Worm (Caenorhabditis elegans) whole organism, L1 larva: ENCODE measurements around the gene aak-1.

Source experiments
- C16A3.4 ChIP-seq: fragments of 150-350 bp; optimal IDR thresholded peaks from 2 replicates; lab custom pipeline; 2014; ENCODE audit warnings: missing biosample characterization, missing genetic modification characterization
- C34B4.2 ChIP-seq: sonication (generic microtip); optimal IDR thresholded peaks from 2 replicates; lab custom pipeline; 2017; ENCODE audit warnings: mild to moderate bottlenecking, missing genetic modification characterization, missing compliant biosample characterization
- F16B12.6 ChIP-seq: fragments of 150-350 bp; optimal IDR thresholded peaks from 2 replicates; lab custom pipeline; 2014; ENCODE audit warnings: missing biosample characterization, missing genetic modification characterization
- Y116A8C.19 ChIP-seq: sonication (generic microtip); optimal IDR thresholded peaks from 2 replicates; lab custom pipeline; 2016; ENCODE audit warnings: missing compliant biosample characterization, missing genetic modification characterization, borderline replicate concordance
- aha-1 ChIP-seq: fragments of 150-350 bp; optimal IDR thresholded peaks from 2 replicates; lab custom pipeline; 2014; ENCODE audit warnings: missing biosample characterization, missing genetic modification characterization
- blmp-1 ChIP-seq: fragments of 150-350 bp; optimal IDR thresholded peaks from 2 replicates; lab custom pipeline; 2014; ENCODE audit warnings: missing biosample characterization, missing genetic modification characterization
- ceh-8 ChIP-seq: fragments of 200-800 bp; sonication (Bioruptor generic); optimal IDR thresholded peaks from 2 replicates; lab custom pipeline; 2018; ENCODE audit warnings: mild to moderate bottlenecking, missing genetic modification characterization, moderate library complexity, missing compliant biosample characterization
- ceh-82 ChIP-seq, 3 experiments: fragments of 150-350 bp in 1 of 3; sonication (generic microtip) in 2 of 3; optimal IDR thresholded peaks; 2 replicates each; lab custom pipeline; 2014 to 2017; ENCODE audit warnings: missing biosample characterization in 3 of 3, missing genetic modification characterization in 3 of 3
- ceh-88 ChIP-seq: fragments of 200-800 bp; sonication (Bioruptor generic); IDR thresholded peaks from 2 replicates; pipeline ENCODE4 v1.3.6; 2022; ENCODE audit warnings: missing genetic modification characterization, missing compliant biosample characterization
- ceh-90 ChIP-seq: sonication (generic microtip); optimal IDR thresholded peaks from 2 replicates; lab custom pipeline; 2016; ENCODE audit warnings: missing genetic modification characterization, missing compliant biosample characterization
- dpl-1 ChIP-seq, 3 experiments: fragments of 150-350 bp in 2 of 3; sonication (generic microtip) in 1 of 3; optimal IDR thresholded peaks; 2 replicates each; lab custom pipeline; 2014 to 2017; ENCODE audit warnings: missing biosample characterization in 3 of 3, missing genetic modification characterization in 3 of 3, missing genetic modification reagents in 3 of 3
- dsc-1 ChIP-seq: sonication (generic microtip); optimal IDR thresholded peaks from 2 replicates; lab custom pipeline; 2016; ENCODE audit warnings: mild to moderate bottlenecking, missing genetic modification characterization, missing compliant biosample characterization
- efl-3 ChIP-seq: fragments of 200-800 bp; sonication (Bioruptor generic); optimal IDR thresholded peaks from 2 replicates; lab custom pipeline; 2018; ENCODE audit warnings: mild to moderate bottlenecking, missing genetic modification characterization, missing compliant biosample characterization
- elt-2 ChIP-seq: sonication (generic microtip); optimal IDR thresholded peaks from 2 replicates; lab custom pipeline; 2016; ENCODE audit warnings: missing genetic modification characterization, mild to moderate bottlenecking, inconsistent platforms, missing compliant biosample characterization, missing genetic modification reagents
- elt-3 ChIP-seq, 6 experiments: fragments of 150-350 bp in 1 of 6; sonication (generic microtip); optimal IDR thresholded peaks; 2 replicates each; lab custom pipeline; 2017 to 2018; ENCODE audit warnings: missing biosample characterization in 6 of 6, missing genetic modification characterization in 6 of 6, inconsistent platforms in 1 of 6
- ets-5 ChIP-seq: fragments of 200-800 bp; sonication (Bioruptor generic); IDR thresholded peaks from 2 replicates; pipeline ENCODE4 v1.3.6; 2022; ENCODE audit warnings: missing genetic modification characterization, missing compliant biosample characterization
- fkh-10 ChIP-seq: sonication (generic microtip); optimal IDR thresholded peaks from 2 replicates; lab custom pipeline; 2017; ENCODE audit warnings: missing biosample characterization, missing genetic modification reagents, missing genetic modification characterization
- fkh-4 ChIP-seq: sonication (generic microtip); optimal IDR thresholded peaks from 2 replicates; lab custom pipeline; 2016; ENCODE audit warnings: missing compliant biosample characterization, missing genetic modification characterization, borderline replicate concordance
- fos-1 ChIP-seq: fragments of 150-350 bp; optimal IDR thresholded peaks from 2 replicates; lab custom pipeline; 2014; ENCODE audit warnings: missing biosample characterization, missing genetic modification characterization
- grh-1 ChIP-seq: fragments of 200-800 bp; sonication (Bioruptor generic); IDR thresholded peaks from 2 replicates; pipeline ENCODE4 v1.3.6; 2022; ENCODE audit warnings: missing genetic modification reagents, missing genetic modification characterization, missing compliant biosample characterization
- hlh-17 ChIP-seq: fragments of 200-800 bp; sonication (Bioruptor generic); optimal IDR thresholded peaks from 2 replicates; lab custom pipeline; 2018; ENCODE audit warnings: missing genetic modification characterization, mild to moderate bottlenecking, missing compliant biosample characterization, moderate library complexity, borderline replicate concordance
- irx-1 ChIP-seq: sonication (generic microtip); optimal IDR thresholded peaks from 2 replicates; lab custom pipeline; 2016; ENCODE audit warnings: missing genetic modification characterization, missing compliant biosample characterization
- isw-1 ChIP-seq: fragments of 200-800 bp; sonication (Bioruptor generic); IDR thresholded peaks from 2 replicates; pipeline ENCODE4 v1.3.6; 2022; ENCODE audit warnings: missing genetic modification characterization, missing compliant biosample characterization
- jun-1 ChIP-seq: fragments of 150-350 bp; optimal IDR thresholded peaks from 2 replicates; lab custom pipeline; 2014; ENCODE audit warnings: missing biosample characterization, missing genetic modification reagents, missing genetic modification characterization
- lin-13 ChIP-seq: fragments of 150-350 bp; optimal IDR thresholded peaks from 2 replicates; lab custom pipeline; 2014; ENCODE audit warnings: missing biosample characterization, missing genetic modification reagents, missing genetic modification characterization
- lin-35 ChIP-seq, 2 experiments: fragments of 150-350 bp; optimal IDR thresholded peaks; 2 replicates each; lab custom pipeline; 2014; ENCODE audit warnings: missing biosample characterization in 2 of 2, missing genetic modification characterization in 2 of 2, missing genetic modification reagents in 2 of 2
- lir-3 ChIP-seq: sonication (generic microtip); optimal IDR thresholded peaks from 2 replicates; lab custom pipeline; 2016; ENCODE audit warnings: mild to moderate bottlenecking, missing genetic modification characterization, moderate library complexity, missing compliant biosample characterization; ENCODE audit not compliant: poor library complexity
- mab-9 ChIP-seq: fragments of 200-800 bp; sonication (Bioruptor generic); IDR thresholded peaks from 2 replicates; pipeline ENCODE4 v1.3.6; 2022; ENCODE audit warnings: missing genetic modification reagents, missing genetic modification characterization, missing compliant biosample characterization
- mep-1 ChIP-seq: fragments of 150-350 bp; optimal IDR thresholded peaks from 2 replicates; lab custom pipeline; 2014; ENCODE audit warnings: missing biosample characterization, missing genetic modification characterization
- nhr-12 ChIP-seq: sonication (generic microtip); optimal IDR thresholded peaks from 2 replicates; lab custom pipeline; 2017; ENCODE audit warnings: missing biosample characterization, missing genetic modification characterization
- nhr-19 ChIP-seq: fragments of 200-800 bp; sonication (Bioruptor generic); conservative IDR thresholded peaks from 2 replicates; pipeline ENCODE4 v1.3.6; 2022; ENCODE audit warnings: missing genetic modification characterization, missing compliant biosample characterization
- nhr-237 ChIP-seq: fragments of 150-350 bp; optimal IDR thresholded peaks from 2 replicates; lab custom pipeline; 2014; ENCODE audit warnings: missing biosample characterization, missing genetic modification characterization
- nhr-77 ChIP-seq: fragments of 150-350 bp; optimal IDR thresholded peaks from 2 replicates; lab custom pipeline; 2014; ENCODE audit warnings: missing biosample characterization, missing genetic modification characterization
- nhr-85 ChIP-seq: sonication (generic microtip); peaks from one replicate; lab custom pipeline; 2016; ENCODE audit warnings: missing genetic modification characterization, inconsistent platforms, missing compliant biosample characterization
- nhr-90 ChIP-seq: sonication (generic microtip); optimal IDR thresholded peaks from 2 replicates; lab custom pipeline; 2016; ENCODE audit warnings: mild to moderate bottlenecking, missing genetic modification characterization, missing compliant biosample characterization; ENCODE audit not compliant: poor library complexity
- pax-3 ChIP-seq: fragments of 200-800 bp; sonication (Bioruptor generic); optimal IDR thresholded peaks from 2 replicates; lab custom pipeline; 2018; ENCODE audit warnings: mild to moderate bottlenecking, missing genetic modification characterization, moderate library complexity, missing compliant biosample characterization
- pqm-1 ChIP-seq: sonication (generic microtip); optimal IDR thresholded peaks from 3 replicates; lab custom pipeline; 2017; ENCODE audit warnings: missing biosample characterization, missing genetic modification characterization
- skn-1 ChIP-seq: fragments of 150-350 bp; optimal IDR thresholded peaks from 2 replicates; lab custom pipeline; 2014; ENCODE audit warnings: missing biosample characterization, missing genetic modification characterization
- snpc-4 ChIP-seq: fragments of 150-350 bp; optimal IDR thresholded peaks from 2 replicates; lab custom pipeline; 2014; ENCODE audit warnings: missing biosample characterization, missing genetic modification characterization
- snu-23 ChIP-seq: sonication (generic microtip); optimal IDR thresholded peaks from 2 replicates; lab custom pipeline; 2016; ENCODE audit warnings: missing genetic modification characterization, missing compliant biosample characterization
- sox-4 ChIP-seq: sonication (generic microtip); optimal IDR thresholded peaks from 2 replicates; lab custom pipeline; 2016; ENCODE audit warnings: missing genetic modification characterization, missing compliant biosample characterization
- swsn-7 ChIP-seq: sonication (generic microtip); optimal IDR thresholded peaks from 2 replicates; lab custom pipeline; 2016; ENCODE audit warnings: missing genetic modification characterization, missing compliant biosample characterization
- tbx-2 ChIP-seq: sonication (generic microtip); optimal IDR thresholded peaks from 2 replicates; lab custom pipeline; 2016; ENCODE audit warnings: missing genetic modification characterization, missing compliant biosample characterization
- tlp-1 ChIP-seq: fragments of 150-350 bp; optimal IDR thresholded peaks from 2 replicates; lab custom pipeline; 2014; ENCODE audit warnings: missing biosample characterization, missing genetic modification characterization
- unc-130 ChIP-seq: fragments of 150-350 bp; optimal IDR thresholded peaks from 2 replicates; lab custom pipeline; 2017; ENCODE audit warnings: missing biosample characterization, missing genetic modification characterization, inconsistent platforms
- unc-98 ChIP-seq: fragments of 200-800 bp; sonication (Bioruptor generic); IDR thresholded peaks from 2 replicates; pipeline ENCODE4 v1.3.6; 2022; ENCODE audit warnings: missing genetic modification characterization, missing compliant biosample characterization
- vab-15 ChIP-seq: sonication (generic microtip); optimal IDR thresholded peaks from 2 replicates; lab custom pipeline; 2017; ENCODE audit warnings: missing genotype, mild to moderate bottlenecking, missing genetic modification characterization, missing compliant biosample characterization
- xbp-1 ChIP-seq: sonication (generic microtip); optimal IDR thresholded peaks from 2 replicates; lab custom pipeline; 2016; ENCODE audit warnings: missing genetic modification characterization, missing compliant biosample characterization
- zag-1 ChIP-seq: fragments of 150-350 bp; optimal IDR thresholded peaks from 2 replicates; lab custom pipeline; 2014; ENCODE audit warnings: missing biosample characterization, missing genetic modification characterization
- ztf-11 ChIP-seq, 2 experiments: sonication (generic microtip); optimal IDR thresholded peaks; 2 replicates each; lab custom pipeline; 2016 to 2017; ENCODE audit warnings: missing genetic modification characterization in 2 of 2, missing biosample characterization in 1 of 2, missing compliant biosample characterization in 1 of 2
- ztf-4 ChIP-seq: fragments of 150-350 bp; optimal IDR thresholded peaks from 2 replicates; lab custom pipeline; 2014; ENCODE audit warnings: missing biosample characterization, missing genetic modification characterization

aak-1 gene

DNA sequence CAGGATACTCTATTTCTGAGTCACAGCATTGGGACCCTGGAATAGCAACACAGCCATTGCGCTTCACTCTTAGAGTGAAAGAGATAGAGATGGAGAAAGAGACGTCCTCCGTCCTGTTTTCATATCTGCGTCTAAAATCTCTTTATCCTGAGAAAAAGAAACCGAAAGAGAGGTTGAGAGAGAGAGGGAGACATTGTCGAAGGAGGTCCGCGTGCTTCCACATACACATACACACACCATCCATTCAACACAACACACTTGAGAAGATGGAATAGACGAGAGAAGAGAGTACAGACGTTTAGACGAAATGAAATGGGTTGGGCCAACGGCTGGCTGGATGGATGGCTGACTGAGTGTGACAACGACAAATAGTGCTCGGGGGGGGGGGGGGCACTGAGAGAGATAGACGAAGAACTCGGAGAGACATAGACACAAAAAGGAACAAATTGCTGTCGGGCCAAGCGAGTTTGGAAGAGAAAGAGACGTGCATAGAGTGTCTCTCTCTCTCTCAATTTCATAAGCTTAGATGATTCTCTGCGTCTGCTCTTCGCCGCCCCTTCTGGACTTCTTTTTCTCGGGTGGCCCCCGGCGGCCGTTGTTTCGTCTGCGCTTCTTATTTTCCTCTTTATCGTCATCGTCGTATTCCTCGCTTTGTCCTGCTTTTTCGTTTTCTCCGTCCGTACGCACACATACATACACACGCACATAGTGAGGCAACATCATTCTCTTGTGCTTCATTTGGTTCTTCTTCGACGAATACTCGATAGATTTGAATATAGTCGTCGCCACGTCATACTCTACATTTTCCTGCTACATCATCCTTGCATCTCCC is 39.3 kb upstream of the aak-1 start, which contains the start of gene F54F2.6 (continued):
- peak; percentile 74 to 86 (median 75) for TF ChIP-seq ceh-82 (tag; optimal IDR thresholded peaks at IDR 0.05; lab: Kevin White, UChicago)
- peak; percentile 80 for TF ChIP-seq jun-1 (tag; lab: Kevin White, UChicago)
- TF ChIP-seq nhr-77: peak; percentile 87
- no peak for TF ChIP-seq nhr-237 (tag; lab: Kevin White, UChicago)
- TF ChIP-seq isw-1 (GFP tag; lab: Robert Waterston, UW): peak; percentile 73
- peak; percentile 54 for TF ChIP-seq nhr-90 (tag; lab: Kevin White, UChicago)
- TF ChIP-seq mab-9 (GFP tag; lab: Robert Waterston, UW): peak; percentile 76
- TF ChIP-seq unc-98 (GFP tag; lab: Robert Waterston, UW): no peak; the same call in 1 of the 2 replicates
- TF ChIP-seq ceh-8 (GFP tag; lab: Kevin White, UChicago): peak; percentile 67
- peak; percentile 89 for TF ChIP-seq ztf-4 (tag; lab: Kevin White, UChicago)
- peak; percentile 95 for TF ChIP-seq mep-1 (tag; lab: Kevin White, UChicago)
- TF ChIP-seq lir-3 (tag; lab: Kevin White, UChicago): peak; percentile 60
- TF ChIP-seq zag-1 (tag; lab: Kevin White, UChicago): peak; percentile 71
- no peak for TF ChIP-seq tlp-1 (tag; lab: Kevin White, UChicago)
- peak; percentile 26 to 60 (median 51) for TF ChIP-seq dpl-1 (GFP tag; optimal IDR thresholded peaks at IDR 0.05; lab: Kevin White, UChicago)
- peak; percentile 46 for TF ChIP-seq aha-1 (tag; lab: Kevin White, UChicago)
- peak; percentile 90 for TF ChIP-seq nhr-19
- peak; percentile 55; the same call in 1 of the 2 replicates for TF ChIP-seq grh-1 (GFP tag; lab: Robert Waterston, UW)
- TF ChIP-seq Y116A8C.19 (tag; lab: Kevin White, UChicago): no peak
- peak; percentile 75 for TF ChIP-seq unc-130
- no peak for TF ChIP-seq nhr-12 (tag; lab: Kevin White, UChicago)
- TF ChIP-seq hlh-17 (GFP tag; lab: Kevin White, UChicago): no peak
- TF ChIP-seq snu-23 (GFP tag; lab: Kevin White, UChicago): peak; percentile 90
- peak; percentile 94 for TF ChIP-seq swsn-7 (tag; lab: Kevin White, UChicago)
- TF ChIP-seq pax-3 (tag; lab: Kevin White, UChicago): peak; percentile 86
- peak; percentile 89 for TF ChIP-seq dsc-1
- TF ChIP-seq vab-15 (tag; lab: Kevin White, UChicago): peak; percentile 92
- peak; percentile 62 for TF ChIP-seq snpc-4 (tag; lab: Kevin White, UChicago)
- peak; percentile 61 to 67 for TF ChIP-seq lin-35 (GFP tag; optimal IDR thresholded peaks at IDR 0.05; lab: Kevin White, UChicago)
- no peak for TF ChIP-seq ets-5 (GFP tag; lab: Robert Waterston, UW)
- peak in 1 of 6 experiments; percentile 23 for TF ChIP-seq elt-3 (tag; optimal IDR thresholded peaks at IDR 0.05; lab: Kevin White, UChicago)
- peak; percentile 73 for TF ChIP-seq C16A3.4 (tag; lab: Kevin White, UChicago)
- TF ChIP-seq lin-13 (GFP tag; lab: Kevin White, UChicago): peak; percentile 90
- no peak for TF ChIP-seq efl-3 (GFP tag; lab: Kevin White, UChicago)
- peak; percentile 84 for TF ChIP-seq blmp-1 (tag; lab: Kevin White, UChicago)
- TF ChIP-seq C34B4.2 (tag; lab: Kevin White, UChicago): no peak
- no peak for TF ChIP-seq pqm-1 (tag; lab: Kevin White, UChicago)
- TF ChIP-seq xbp-1 (tag; lab: Kevin White, UChicago): peak; percentile 83
- peak; percentile 89 for TF ChIP-seq irx-1 (tag; lab: Kevin White, UChicago)
- TF ChIP-seq ceh-88 (GFP tag; lab: Robert Waterston, UW): peak; percentile 73
- peak in 1 of 2 experiments; percentile 61 for TF ChIP-seq ztf-11 (tag; optimal IDR thresholded peaks at IDR 0.05; lab: Kevin White, UChicago)
- peak; percentile 97 for TF ChIP-seq tbx-2
- TF ChIP-seq fkh-10: peak; percentile 90
- TF ChIP-seq sox-4: peak; percentile 59
- no peak for TF ChIP-seq skn-1
- peak; percentile 97 for TF ChIP-seq nhr-85
- TF ChIP-seq fkh-4 (tag; lab: Kevin White, UChicago): peak; percentile 79
- TF ChIP-seq elt-2: peak; percentile 71
- TF ChIP-seq fos-1 (tag; lab: Kevin White, UChicago): peak; percentile 92
- peak; percentile 17 for TF ChIP-seq ceh-90 (tag; lab: Kevin White, UChicago)
- peak; percentile 8 for TF ChIP-seq F16B12.6 (tag; lab: Kevin White, UChicago)
- TF ChIP-seq, all 84 proteins: peak for 61
